Fruit fly (Drosophila melanogaster) Kc167 (cell line): ENCODE measurements around the gene Cyp4ae1.

Experiments
- Myc ChIP-seq: fragments of >200 bp; optimal IDR thresholded peaks from 2 replicates; lab custom pipeline; 2017; ENCODE audit warnings: missing external identifiers
- Sin3A ChIP-seq: fragments of >200 bp; optimal IDR thresholded peaks from 2 replicates; lab custom pipeline; 2018; ENCODE audit warnings: missing external identifiers
- h ChIP-seq: fragments of >200 bp; optimal IDR thresholded peaks from 3 replicates; lab custom pipeline; 2018; ENCODE audit warnings: missing external identifiers
- insv ChIP-seq: fragments of >200 bp; optimal IDR thresholded peaks from 3 replicates; lab custom pipeline; 2018; ENCODE audit warnings: missing external identifiers
- psq ChIP-seq: fragments of >200 bp; optimal IDR thresholded peaks from 2 replicates; lab custom pipeline; 2017; ENCODE audit warnings: missing external identifiers
- ttk ChIP-seq: sonication (Bioruptor generic); optimal IDR thresholded peaks from 2 replicates; lab custom pipeline; 2017; ENCODE audit warnings: missing external identifiers

Cyp4ae1 gene

DNA sequence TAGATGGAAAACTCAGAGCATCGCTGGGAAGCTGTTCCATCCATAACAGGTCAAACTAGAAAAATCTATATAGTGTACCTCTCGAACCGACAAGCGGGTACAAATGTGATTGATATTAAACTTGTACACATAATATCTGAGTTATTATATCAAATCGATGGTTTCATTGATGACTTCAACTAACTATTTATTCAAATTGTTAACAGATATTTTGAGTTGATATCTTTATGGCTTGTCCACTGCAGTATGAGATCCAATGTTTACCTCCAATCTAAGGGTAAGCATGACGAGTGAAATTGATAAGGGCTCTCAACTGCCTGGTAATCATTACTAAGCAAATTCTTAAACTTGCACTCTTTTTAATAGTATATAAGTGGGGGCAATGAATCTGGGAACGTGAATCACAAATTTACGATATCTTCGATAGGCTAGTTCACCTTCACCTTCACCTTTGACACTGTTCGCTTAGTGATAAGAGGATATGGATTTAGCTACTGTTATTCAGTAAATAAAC is 2.8 kb upstream of the Cyp4ae1 start, which contains the start of gene Cyp4d2:
Cyp4d2 (plus strand) TSS at position 51 of the 514 bp plus-strand sequence.
- no peak for TF ChIP-seq psq (lab: Kevin White, UChicago)
- no peak for TF ChIP-seq ttk (lab: Kevin White, UChicago)
- TF ChIP-seq insv (lab: Kevin White, UChicago): no peak
- no peak for TF ChIP-seq h (lab: Kevin White, UChicago)
- TF ChIP-seq Myc: no peak
- TF ChIP-seq Sin3A (lab: Kevin White, UChicago): no peak

DNA sequence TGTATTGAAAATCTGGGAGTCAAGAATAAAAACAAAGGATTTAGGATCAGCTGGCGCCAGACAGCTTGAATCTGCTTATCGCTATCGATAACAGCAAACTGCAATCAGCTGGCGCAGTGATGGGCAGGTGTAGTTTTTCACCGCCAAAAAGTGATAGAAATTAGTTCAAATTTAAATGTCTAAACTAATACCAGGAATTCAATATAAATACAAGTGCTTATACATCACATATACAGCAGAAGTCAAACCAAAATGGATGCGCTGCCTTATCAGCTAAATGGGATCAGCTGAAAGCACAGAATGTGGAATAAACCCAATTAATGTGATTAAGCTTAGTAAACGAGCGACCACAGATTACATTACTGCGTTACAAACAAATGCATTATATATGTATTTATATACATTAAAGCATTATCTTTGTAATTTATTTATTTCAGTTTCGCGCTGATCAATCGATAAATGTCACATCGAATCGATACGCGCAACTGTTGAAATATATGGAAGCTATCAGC is 2.0 kb downstream of the Cyp4ae1 start, which contains the start of gene pn:
pn (plus strand) TSS at position 462 of the 512 bp plus-strand sequence.
- TF ChIP-seq Sin3A (lab: Kevin White, UChicago) (no peak), psq (lab: Kevin White, UChicago) (no peak), Myc (no peak), ttk (lab: Kevin White, UChicago) (no peak), insv (lab: Kevin White, UChicago) (no peak), h (lab: Kevin White, UChicago) (no peak)

DNA sequence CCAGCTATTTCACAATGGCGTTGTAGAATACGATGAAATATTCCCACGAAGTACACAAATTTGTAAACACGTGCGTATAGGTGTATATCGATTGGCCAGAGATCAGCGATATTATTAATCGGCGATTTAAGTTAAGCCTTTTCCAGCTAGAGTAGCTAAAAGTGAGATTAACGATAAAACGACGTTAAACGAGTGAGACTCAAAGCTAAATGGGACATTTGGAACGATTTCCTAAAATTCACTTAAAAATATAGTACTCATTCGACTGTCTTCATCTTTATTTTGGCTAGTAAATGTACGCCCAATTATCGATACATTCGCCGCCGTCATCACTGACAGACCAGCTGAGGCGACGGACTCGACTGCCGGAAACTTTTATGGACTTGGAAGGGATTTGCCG is 5.8 kb downstream of the Cyp4ae1 start, which contains the start of the genes Nmd3 and CG17776:
Nmd3 (minus strand) TSS at position 106 of the 400 bp plus-strand sequence.
CG17776 (plus strand) TSS at position 163 of the 400 bp plus-strand sequence.
- no peak for TF ChIP-seq h (lab: Kevin White, UChicago)
- no peak for TF ChIP-seq ttk (lab: Kevin White, UChicago)
- no peak for TF ChIP-seq insv (lab: Kevin White, UChicago)
- TF ChIP-seq Myc: no peak
- TF ChIP-seq psq (lab: Kevin White, UChicago): no peak
- no peak for TF ChIP-seq Sin3A (lab: Kevin White, UChicago)

DNA sequence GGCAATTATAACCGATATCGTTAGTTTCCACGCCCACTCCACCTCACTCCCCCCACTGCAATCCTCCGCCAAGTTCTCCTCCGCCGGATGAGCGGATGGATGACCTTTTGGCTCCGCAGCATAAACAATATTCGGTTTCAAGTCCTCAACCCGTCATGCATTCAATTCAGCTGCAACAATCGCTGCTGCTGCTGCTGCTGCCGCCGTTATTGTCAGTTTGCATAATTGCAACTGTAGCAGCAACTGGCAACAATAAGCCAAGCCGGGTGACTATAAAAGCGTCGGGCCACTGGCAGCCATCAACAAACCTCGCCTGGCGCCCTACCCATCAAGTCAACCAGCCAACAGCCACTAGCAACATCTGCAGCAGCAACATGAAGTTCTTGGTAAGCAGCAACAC is 7.7 kb downstream of the Cyp4ae1 start, which contains the start of gene CG17777:
CG17777 (plus strand) TSS at position 301 of the 400 bp plus-strand sequence.
- TF ChIP-seq Myc: no peak
- TF ChIP-seq psq (lab: Kevin White, UChicago): no peak
- no peak for TF ChIP-seq Sin3A (lab: Kevin White, UChicago)
- TF ChIP-seq h (lab: Kevin White, UChicago): no peak
- no peak for TF ChIP-seq ttk (lab: Kevin White, UChicago)
- no peak for TF ChIP-seq insv (lab: Kevin White, UChicago)

DNA sequence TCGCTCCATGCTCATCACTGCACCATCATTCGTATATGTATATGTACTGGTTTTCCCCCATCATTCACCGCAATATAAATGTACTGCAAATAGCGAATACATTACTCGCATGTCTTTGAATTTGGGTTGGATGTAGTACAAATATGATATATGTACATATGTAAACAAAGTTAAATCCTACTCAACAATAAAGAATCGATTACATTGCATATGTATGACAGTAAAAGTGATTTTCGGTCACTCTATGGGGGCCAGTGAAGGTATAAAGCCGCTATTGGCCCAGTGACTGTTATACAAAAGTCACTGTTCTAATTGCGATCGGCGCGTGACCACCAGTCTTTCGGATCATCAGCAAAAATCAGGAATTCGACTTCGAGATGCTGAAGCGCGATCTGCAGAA is 8.7 kb downstream of the Cyp4ae1 start, which contains the start of gene CG3457:
CG3457 (plus strand) TSS at position 301 of the 400 bp plus-strand sequence.
- TF ChIP-seq Myc (no peak), Sin3A (lab: Kevin White, UChicago) (no peak), h (lab: Kevin White, UChicago) (no peak), ttk (lab: Kevin White, UChicago) (no peak), psq (lab: Kevin White, UChicago) (no peak), insv (lab: Kevin White, UChicago) (no peak)

DNA sequence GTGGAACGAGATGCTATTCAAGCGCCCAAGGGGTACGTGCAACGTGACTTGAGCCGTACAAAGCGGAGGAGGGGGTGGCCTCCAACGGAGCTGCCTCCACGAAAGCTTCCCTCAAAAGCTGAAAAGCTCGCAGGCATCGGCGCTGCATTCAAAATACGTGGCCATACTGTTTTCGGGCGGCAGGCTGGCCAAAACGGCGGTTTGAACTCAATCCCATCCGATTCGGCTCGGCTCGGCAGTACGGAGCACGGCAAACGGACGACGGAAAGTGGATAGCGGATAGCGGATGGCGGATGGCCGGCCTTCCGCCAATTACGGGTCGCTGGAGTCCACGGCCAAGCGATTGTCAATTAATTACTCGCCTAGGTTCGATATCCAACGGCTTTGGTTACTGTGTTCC is 10.1 kb downstream of the Cyp4ae1 start, which contains the start of gene Mct1:
Mct1 (plus strand) TSS at position 301 of the 400 bp plus-strand sequence.
- TF ChIP-seq ttk (lab: Kevin White, UChicago): no peak

DNA sequence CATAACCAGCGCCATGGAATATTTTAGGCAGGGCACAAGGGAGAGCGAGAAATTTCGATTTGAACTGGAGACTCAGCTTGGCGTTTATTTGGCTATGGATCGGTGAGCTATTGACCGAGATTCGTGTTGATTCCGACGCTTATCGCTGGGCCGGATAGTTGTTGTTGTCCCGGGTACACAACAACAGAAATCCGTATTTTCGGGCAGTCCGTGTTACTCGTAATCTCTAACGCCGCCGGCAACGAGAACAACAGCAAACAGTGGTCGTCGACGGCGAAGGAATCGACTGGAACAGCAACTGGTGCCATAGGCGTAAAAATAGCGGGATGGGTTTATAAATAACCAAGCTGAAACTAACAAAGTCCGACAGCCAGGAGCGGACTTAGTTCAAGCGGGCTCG is 13.1 kb downstream of the Cyp4ae1 start:
- TF ChIP-seq psq (lab: Kevin White, UChicago) (no peak), Sin3A (lab: Kevin White, UChicago) (no peak), h (lab: Kevin White, UChicago) (no peak), insv (lab: Kevin White, UChicago) (no peak), ttk (lab: Kevin White, UChicago) (no peak), Myc (no peak)

DNA sequence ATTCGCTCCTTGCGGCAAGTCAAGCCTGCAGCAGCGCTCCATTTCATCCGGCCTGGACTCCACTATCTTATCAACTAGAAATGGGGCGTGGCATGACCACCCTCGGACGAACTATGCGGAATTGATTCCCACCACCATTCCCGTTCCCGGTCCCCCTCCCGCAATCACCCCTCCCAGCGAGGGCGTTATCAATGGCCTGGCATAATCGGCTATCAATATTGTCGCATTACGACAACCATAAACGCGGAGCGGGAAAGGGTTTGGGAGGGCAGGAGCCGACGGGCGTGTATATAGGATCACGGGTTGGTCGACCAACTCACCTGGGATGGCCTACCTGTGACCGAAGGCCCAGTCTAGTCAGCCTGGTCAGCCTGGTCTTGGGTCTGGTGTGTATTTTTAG is 14.4 kb downstream of the Cyp4ae1 start:
- TF ChIP-seq psq (lab: Kevin White, UChicago) (no peak), ttk (lab: Kevin White, UChicago) (no peak), insv (lab: Kevin White, UChicago) (no peak), Myc (no peak), h (lab: Kevin White, UChicago) (no peak), Sin3A (lab: Kevin White, UChicago) (no peak)

DNA sequence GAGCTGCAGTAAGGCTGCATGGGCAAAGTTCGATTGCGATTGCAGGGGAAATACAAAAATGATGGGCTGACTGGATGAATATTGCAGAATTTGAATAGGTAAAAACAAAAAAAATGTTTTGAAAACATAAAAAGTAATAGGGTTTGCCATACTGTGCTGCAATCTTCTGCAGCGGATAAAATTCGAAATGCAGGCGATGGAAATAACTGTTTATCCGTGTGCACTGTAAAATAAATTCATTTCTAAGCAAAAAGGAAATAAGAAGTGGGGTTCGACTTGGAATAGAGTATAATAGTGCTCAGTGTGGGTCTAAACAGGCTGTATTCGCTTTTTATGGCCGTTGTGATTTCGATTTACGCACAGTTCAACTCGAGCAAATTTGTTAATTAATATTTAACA is 15.0 kb downstream of the Cyp4ae1 start, which contains the start of gene CG14053:
CG14053 (minus strand) TSS at position 101 of the 399 bp plus-strand sequence.
- TF ChIP-seq Myc: no peak
- no peak for TF ChIP-seq psq (lab: Kevin White, UChicago)
- no peak for TF ChIP-seq h (lab: Kevin White, UChicago)
- TF ChIP-seq ttk (lab: Kevin White, UChicago): no peak
- no peak for TF ChIP-seq Sin3A (lab: Kevin White, UChicago)
- TF ChIP-seq insv (lab: Kevin White, UChicago): no peak

DNA sequence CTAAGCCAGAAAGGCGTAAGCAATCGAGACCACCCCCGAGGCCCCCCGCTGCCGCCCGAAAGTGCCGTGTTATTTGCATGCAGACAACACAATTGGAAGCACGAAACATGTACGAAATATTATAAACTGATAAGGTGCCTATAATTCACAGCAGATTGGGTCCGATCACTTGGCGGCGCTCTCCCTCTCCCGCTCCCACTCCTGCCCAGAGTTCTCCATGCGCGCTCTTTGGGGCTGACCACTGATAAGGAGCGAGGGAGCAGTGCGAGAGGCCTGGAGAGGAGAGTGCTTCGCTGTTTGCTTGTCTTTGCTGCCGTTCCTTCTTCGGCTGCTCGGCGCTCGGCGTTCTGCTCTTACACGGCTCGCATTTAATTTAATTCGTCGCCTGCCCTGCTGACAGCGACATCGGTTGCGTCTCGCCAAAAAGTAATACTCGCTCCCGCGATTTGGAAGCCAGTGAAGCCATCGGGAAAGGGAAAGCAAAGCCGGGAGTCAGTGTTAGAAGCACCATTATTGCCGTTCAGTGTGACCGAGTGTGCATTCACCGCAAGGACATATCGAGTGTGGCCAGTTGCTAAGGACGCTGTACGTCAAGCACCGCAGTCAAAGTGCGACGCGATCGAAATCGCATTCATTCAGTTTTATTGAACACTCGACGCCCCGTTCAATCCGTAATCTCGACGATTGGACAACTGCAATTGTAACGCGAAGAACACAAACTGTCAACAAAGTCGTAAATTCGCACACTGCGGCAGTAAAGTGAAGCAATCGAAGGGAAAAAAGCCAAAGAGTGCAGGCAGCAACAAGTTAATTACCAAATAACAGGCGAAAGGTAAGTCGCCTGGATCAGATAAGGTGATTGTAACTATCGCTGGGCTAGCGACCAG is 15.6 kb downstream of the Cyp4ae1 start:
- no peak for TF ChIP-seq psq (lab: Kevin White, UChicago)
- TF ChIP-seq h (lab: Kevin White, UChicago): no peak

DNA sequence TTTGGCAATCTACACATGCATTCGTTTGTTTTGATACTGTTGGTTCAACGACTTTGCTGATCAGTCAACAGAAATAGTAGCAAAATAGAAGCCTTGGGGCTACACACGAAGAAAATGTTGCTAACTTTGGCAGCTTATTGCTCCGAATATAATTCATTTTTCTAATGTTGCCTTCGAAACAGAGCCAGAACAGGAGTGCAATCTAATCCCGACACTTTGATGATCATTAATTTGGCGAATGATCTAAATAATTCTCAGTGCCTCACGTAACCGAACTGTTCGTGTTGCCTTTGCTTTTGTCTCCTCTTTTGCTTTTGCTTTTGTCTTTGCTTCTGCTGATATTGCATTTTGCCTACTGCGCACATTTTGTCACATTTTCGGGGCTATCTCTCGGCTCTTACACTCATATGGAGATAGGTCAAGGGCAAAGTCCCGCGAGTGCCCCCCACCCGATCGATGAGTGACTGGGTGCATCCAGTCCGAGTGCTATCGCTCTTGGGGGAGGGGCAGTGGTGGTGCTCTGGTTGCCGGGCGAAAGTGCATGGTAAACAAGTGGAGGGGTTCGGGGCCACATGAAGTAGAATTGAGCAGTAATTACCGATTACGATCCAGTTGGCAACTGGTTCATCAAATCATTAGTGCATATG is 17.4 kb downstream of the Cyp4ae1 start:
- TF ChIP-seq Sin3A (lab: Kevin White, UChicago) (no peak), Myc (no peak), ttk (lab: Kevin White, UChicago) (no peak), insv (lab: Kevin White, UChicago) (no peak), h (lab: Kevin White, UChicago) (no peak), psq (lab: Kevin White, UChicago) (no peak)
